Worm (Caenorhabditis elegans) whole organism, L2 larva: ENCODE data around the gene asp-1.

Experiments used
- F13H6.1 ChIP-seq: sonication (generic microtip); optimal IDR thresholded peaks from 2 replicates; lab custom pipeline; 2016; ENCODE audit warnings: missing genetic modification characterization, missing compliant biosample characterization
- R02D3.7 ChIP-seq: fragments of 150-350 bp; optimal IDR thresholded peaks from 2 replicates; lab custom pipeline; 2014; ENCODE audit warnings: missing biosample characterization, missing genetic modification characterization
- aly-2 ChIP-seq: fragments of 150-350 bp; optimal IDR thresholded peaks from 2 replicates; lab custom pipeline; 2014; ENCODE audit warnings: missing biosample characterization, missing genetic modification characterization
- ama-1 ChIP-seq: fragments of 150-350 bp; optimal IDR thresholded peaks from 2 replicates; lab custom pipeline; 2018; ENCODE audit warnings: inconsistent platforms
- blmp-1 ChIP-seq: sonication (generic microtip); optimal IDR thresholded peaks from 2 replicates; lab custom pipeline; 2017; ENCODE audit warnings: missing genetic modification characterization, mild to moderate bottlenecking, missing compliant biosample characterization, antibody characterized with exemption, moderate library complexity; ENCODE audit not compliant: insufficient read depth
- crh-2 ChIP-seq: sonication (generic microtip); optimal IDR thresholded peaks from 2 replicates; lab custom pipeline; 2017; ENCODE audit warnings: missing biosample characterization, missing genetic modification characterization
- dmd-4 ChIP-seq: sonication (generic microtip); optimal IDR thresholded peaks from 2 replicates; lab custom pipeline; 2017; ENCODE audit warnings: missing biosample characterization, missing genetic modification characterization
- elt-3 ChIP-seq: sonication (generic microtip); optimal IDR thresholded peaks from 2 replicates; lab custom pipeline; 2017; ENCODE audit warnings: missing biosample characterization, missing genetic modification characterization
- fos-1 ChIP-seq: fragments of 150-350 bp; optimal IDR thresholded peaks from 2 replicates; lab custom pipeline; 2014; ENCODE audit warnings: missing biosample characterization, missing genetic modification characterization
- gmeb-1 ChIP-seq: fragments of 150-350 bp; optimal IDR thresholded peaks from 2 replicates; lab custom pipeline; 2014; ENCODE audit warnings: missing biosample characterization, missing genetic modification characterization
- lin-39 ChIP-seq: fragments of 150-350 bp; optimal IDR thresholded peaks from 2 replicates; lab custom pipeline; 2014; ENCODE audit warnings: missing biosample characterization, missing genetic modification reagents, missing genetic modification characterization
- lsy-2 ChIP-seq, 2 experiments: fragments of 150-350 bp in 1 of 2; sonication (generic microtip) in 1 of 2; optimal IDR thresholded peaks; 2 replicates each; lab custom pipeline; 2014 to 2017; ENCODE audit warnings: missing biosample characterization in 2 of 2, missing genetic modification characterization in 2 of 2
- mab-5 ChIP-seq: fragments of 150-350 bp; optimal IDR thresholded peaks from 2 replicates; lab custom pipeline; 2014; ENCODE audit warnings: missing biosample characterization, missing genetic modification characterization
- mdl-1 ChIP-seq, 2 experiments: fragments of 150-350 bp in 1 of 2; sonication (generic microtip) in 1 of 2; optimal IDR thresholded peaks; 2 replicates each; lab custom pipeline; 2017; ENCODE audit warnings: missing biosample characterization in 2 of 2, missing genetic modification characterization in 2 of 2
- nhr-12 ChIP-seq: fragments of 150-350 bp; optimal IDR thresholded peaks from 2 replicates; lab custom pipeline; 2014; ENCODE audit warnings: missing biosample characterization, missing genetic modification characterization
- nhr-129 ChIP-seq: fragments of 150-350 bp; optimal IDR thresholded peaks from 2 replicates; lab custom pipeline; 2014; ENCODE audit warnings: missing biosample characterization, missing genetic modification characterization
- nhr-23 ChIP-seq: fragments of 150-350 bp; optimal IDR thresholded peaks from 2 replicates; lab custom pipeline; 2014; ENCODE audit warnings: missing biosample characterization, missing genetic modification reagents, missing genetic modification characterization
- nhr-237 ChIP-seq: fragments of 150-350 bp; optimal IDR thresholded peaks from 2 replicates; lab custom pipeline; 2014; ENCODE audit warnings: missing biosample characterization, missing genetic modification characterization
- nhr-6 ChIP-seq: fragments of 150-350 bp; optimal IDR thresholded peaks from 2 replicates; lab custom pipeline; 2014; ENCODE audit warnings: missing biosample characterization, missing genetic modification characterization
- nhr-77 ChIP-seq: fragments of 150-350 bp; optimal IDR thresholded peaks from 2 replicates; lab custom pipeline; 2014; ENCODE audit warnings: missing biosample characterization, missing genetic modification characterization
- skn-1 ChIP-seq: sonication (generic microtip); optimal IDR thresholded peaks from 2 replicates; lab custom pipeline; 2017; ENCODE audit warnings: missing biosample characterization, missing genetic modification characterization
- sma-3 ChIP-seq: sonication (generic microtip); optimal IDR thresholded peaks from 2 replicates; lab custom pipeline; 2016; ENCODE audit warnings: missing genetic modification reagents, missing genetic modification characterization, missing compliant biosample characterization
- sma-9 ChIP-seq, 2 experiments: fragments of 150-350 bp in 1 of 2; sonication (generic microtip) in 1 of 2; optimal IDR thresholded peaks; 2 replicates each; lab custom pipeline; 2014 to 2016; ENCODE audit warnings: missing genetic modification characterization in 2 of 2, mild to moderate bottlenecking in 1 of 2, missing biosample characterization in 1 of 2, missing compliant biosample characterization in 1 of 2, missing genetic modification reagents in 1 of 2, moderate library complexity in 1 of 2
- snpc-4 ChIP-seq: fragments of 150-350 bp; optimal IDR thresholded peaks from 2 replicates; lab custom pipeline; 2014; ENCODE audit warnings: missing biosample characterization, missing genetic modification characterization
- unc-39 ChIP-seq: fragments of 150-350 bp; optimal IDR thresholded peaks from 2 replicates; lab custom pipeline; 2014; ENCODE audit warnings: missing biosample characterization, missing genetic modification characterization
- unc-55 ChIP-seq: fragments of 150-350 bp; sonication (generic microtip); optimal IDR thresholded peaks from 3 replicates; lab custom pipeline; 2014; ENCODE audit warnings: missing biosample characterization, missing genetic modification reagents, missing genetic modification characterization
- unc-62 ChIP-seq: fragments of 150-350 bp; optimal IDR thresholded peaks from 2 replicates; lab custom pipeline; 2014; ENCODE audit warnings: missing biosample characterization, missing genetic modification reagents, missing genetic modification characterization
- ztf-11 ChIP-seq: sonication (generic microtip); optimal IDR thresholded peaks from 2 replicates; lab custom pipeline; 2017; ENCODE audit warnings: missing biosample characterization, missing genetic modification characterization

asp-1 gene

DNA sequence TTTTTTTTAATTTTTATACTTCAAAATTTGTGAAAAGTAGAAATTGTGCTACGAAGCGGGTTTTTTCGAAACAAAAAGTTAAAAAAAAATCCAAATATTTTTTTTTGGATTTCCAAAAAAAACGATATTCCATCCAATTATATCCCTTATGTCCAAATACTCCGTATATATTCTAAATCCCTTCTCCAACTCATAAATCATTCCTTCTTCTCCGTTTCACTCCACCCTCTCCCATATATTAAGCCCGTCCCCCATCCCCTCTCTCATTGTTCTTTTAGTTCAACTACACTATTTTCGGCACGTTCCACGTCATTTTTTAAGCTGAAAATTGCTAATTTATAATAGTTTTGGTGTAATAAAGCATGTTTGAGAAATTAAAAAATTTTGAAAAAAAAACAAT lies 7.0 kb upstream of the asp-1 start:
- TF ChIP-seq unc-55 (GFP tag; lab: Kevin White, UChicago): peak; percentile 66
- TF ChIP-seq elt-3 (tag; lab: Kevin White, UChicago): no peak
- peak; percentile 80 for TF ChIP-seq mab-5 (tag; lab: Kevin White, UChicago)

DNA sequence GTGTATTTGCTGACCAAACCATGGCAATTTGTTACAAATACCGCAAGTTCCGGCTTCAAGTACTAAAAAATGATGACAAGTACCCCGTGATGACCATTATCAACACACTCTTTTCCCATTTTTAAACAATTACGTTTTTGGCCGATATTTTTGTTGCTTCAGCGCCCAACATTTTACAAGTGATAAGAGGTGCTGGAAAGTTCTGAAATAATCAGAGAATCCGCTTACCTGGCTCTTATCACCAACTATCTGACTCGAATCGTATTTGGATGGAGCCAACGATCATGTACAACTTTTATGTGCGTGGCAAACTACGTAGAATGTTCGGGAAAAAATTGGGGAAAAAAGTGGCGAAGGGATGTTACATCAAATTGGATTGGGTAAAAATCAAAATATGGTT lies 2.7 kb upstream of the asp-1 start:
- TF ChIP-seq unc-62 (no peak), crh-2 (peak; percentile 86), R02D3.7 (tag; lab: Kevin White, UChicago) (no peak), sma-3 (GFP tag; lab: Kevin White, UChicago) (peak; percentile 29), gmeb-1 (tag; lab: Kevin White, UChicago) (peak; percentile 39), unc-39 (tag; lab: Kevin White, UChicago) (no peak), skn-1 (tag; lab: Kevin White, UChicago) (peak; percentile 24), lin-39 (tag; lab: Kevin White, UChicago) (no peak), sma-9 (GFP tag; optimal IDR thresholded peaks at IDR 0.05; lab: Kevin White, UChicago) (no peak), sma-9 (tag; optimal IDR thresholded peaks at IDR 0.05; lab: Kevin White, UChicago) (no peak), fos-1 (tag; lab: Kevin White, UChicago) (peak; percentile 65), lsy-2 (tag; optimal IDR thresholded peaks at IDR 0.05; lab: Kevin White, UChicago) (no peak)
- TF ChIP-seq, all 48 proteins: peak for 5

DNA sequence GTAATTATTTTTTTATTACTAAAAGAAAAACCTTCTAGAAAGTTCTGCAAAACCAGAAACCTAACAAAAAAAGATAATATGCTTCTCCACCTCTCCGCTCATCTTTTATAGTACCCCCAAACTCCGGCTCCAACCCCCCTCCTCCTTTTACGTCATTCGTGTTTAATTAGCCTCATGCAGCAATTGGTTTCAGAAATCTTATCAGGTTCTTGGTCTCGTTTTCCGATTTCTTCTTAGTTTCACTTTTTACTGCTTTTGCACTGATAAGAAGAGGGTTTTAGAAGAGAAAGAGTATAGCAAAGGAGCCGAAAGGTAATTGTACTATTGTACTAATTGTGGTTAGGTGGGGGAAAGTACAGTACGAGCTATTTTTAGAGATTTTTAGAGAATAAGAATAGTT lies 873 bp upstream of the asp-1 start:
- TF ChIP-seq fos-1 (tag; lab: Kevin White, UChicago) (peak; percentile 39), nhr-12 (no peak), crh-2 (peak; percentile 58), sma-9 (GFP tag; optimal IDR thresholded peaks at IDR 0.05; lab: Kevin White, UChicago) (peak; percentile 36), sma-9 (tag; optimal IDR thresholded peaks at IDR 0.05; lab: Kevin White, UChicago) (no peak), F13H6.1 (tag; lab: Kevin White, UChicago) (peak; percentile 16), unc-55 (GFP tag; lab: Kevin White, UChicago) (no peak), blmp-1 (peak; percentile 16), R02D3.7 (tag; lab: Kevin White, UChicago) (no peak)

DNA sequence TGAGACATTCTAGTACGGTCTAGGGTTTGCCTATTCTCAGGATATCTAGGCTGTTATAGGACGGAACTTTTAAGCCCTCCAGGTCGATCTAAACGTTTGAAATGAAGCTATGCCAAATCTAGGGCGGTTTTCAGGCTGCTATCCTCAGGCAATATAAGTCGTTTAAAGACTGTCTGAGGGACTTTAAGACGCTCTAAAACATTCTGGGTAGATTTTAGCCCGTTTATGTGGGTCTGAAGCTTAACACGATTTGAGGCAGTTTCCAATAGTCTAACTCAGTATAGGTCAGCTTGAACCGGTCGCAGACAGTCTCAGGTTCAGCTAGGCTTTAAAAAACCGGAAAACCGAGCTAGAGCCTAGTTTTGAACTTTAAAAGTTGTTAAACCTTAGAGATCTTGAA lies 336 bp upstream of the asp-1 start:
- TF ChIP-seq aly-2 (no peak), ztf-11 (tag; lab: Kevin White, UChicago) (no peak), nhr-6 (tag; lab: Kevin White, UChicago) (no peak), nhr-237 (tag; lab: Kevin White, UChicago) (no peak)

DNA sequence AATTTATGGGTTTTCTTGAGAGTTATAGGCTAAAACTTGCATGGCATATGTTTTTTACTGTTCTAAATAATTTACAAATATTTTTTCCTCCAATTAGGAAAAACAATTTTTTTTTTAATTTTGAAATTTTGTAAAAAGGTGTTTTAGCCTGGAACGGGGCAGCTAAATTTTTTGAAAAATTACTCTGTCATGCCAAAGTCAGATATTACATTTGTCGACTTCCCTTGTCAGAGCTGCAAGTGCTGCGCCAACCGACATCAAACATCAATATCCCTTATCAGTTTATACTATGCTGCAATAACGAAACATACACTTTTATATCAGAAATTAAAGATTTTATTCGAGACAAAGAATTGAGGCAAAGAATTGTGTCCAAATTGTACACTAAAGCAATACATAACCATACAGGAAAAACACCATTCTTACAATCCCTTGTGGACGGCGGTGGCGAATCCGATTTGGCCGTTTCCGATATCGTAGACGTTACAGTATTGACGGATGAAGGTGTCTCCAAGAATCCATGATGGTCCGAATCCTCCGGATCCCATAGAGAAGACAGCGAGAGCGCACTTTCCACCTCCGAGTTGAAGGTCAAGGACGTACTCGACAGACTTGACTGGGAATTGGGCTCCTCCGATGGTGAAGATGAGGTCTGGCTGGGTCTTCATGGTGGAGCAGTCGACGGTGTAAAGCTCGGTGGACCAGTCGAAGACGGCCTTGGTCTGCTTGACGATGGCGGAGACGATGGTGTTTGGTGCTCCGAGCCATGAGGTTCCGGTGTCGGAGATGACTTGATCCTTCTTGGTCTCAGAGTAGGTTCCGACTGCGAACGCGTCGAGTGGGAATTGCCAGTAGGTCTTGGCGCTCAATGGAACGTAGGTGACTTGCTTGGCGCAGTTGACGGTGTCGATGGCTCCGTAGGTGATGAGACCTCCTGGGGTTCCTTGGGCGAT lies 1.1 kb downstream of the asp-1 start:
- TF ChIP-seq crh-2 (peak; percentile 16), sma-9 (GFP tag; optimal IDR thresholded peaks at IDR 0.05; lab: Kevin White, UChicago) (no peak), sma-9 (tag; optimal IDR thresholded peaks at IDR 0.05; lab: Kevin White, UChicago) (no peak), ama-1 (lab: Kevin White, UChicago) (peak; percentile 4), dmd-4 (tag; lab: Kevin White, UChicago) (no peak), nhr-129 (peak; percentile 25), gmeb-1 (tag; lab: Kevin White, UChicago) (peak; percentile 48)

DNA sequence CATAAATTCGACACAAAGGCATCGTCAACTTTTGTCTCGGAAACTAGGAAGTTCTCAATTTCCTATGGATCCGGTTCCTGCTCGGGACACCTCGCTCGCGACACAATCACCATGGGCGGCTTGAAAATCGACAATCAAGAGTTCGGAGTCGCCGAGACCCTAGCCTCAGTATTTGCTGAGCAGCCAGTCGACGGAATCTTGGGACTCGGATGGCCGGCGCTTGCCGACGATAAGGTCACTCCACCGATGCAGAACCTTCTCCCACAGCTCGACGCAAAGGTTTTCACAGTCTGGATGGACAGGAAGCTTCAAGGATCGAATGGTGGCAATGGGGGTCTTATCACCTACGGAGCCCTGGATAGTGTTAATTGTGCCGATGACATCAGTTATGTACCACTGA lies 3.1 kb downstream of the asp-1 start:
- TF ChIP-seq mdl-1 (tag; optimal IDR thresholded peaks at IDR 0.05; lab: Kevin White, UChicago) (no peak), nhr-23 (tag; lab: Kevin White, UChicago) (no peak), dmd-4 (tag; lab: Kevin White, UChicago) (no peak), nhr-77 (tag; lab: Kevin White, UChicago) (no peak), snpc-4 (no peak), gmeb-1 (tag; lab: Kevin White, UChicago) (no peak)
